Worm (Caenorhabditis elegans): ENCODE results near the gene unc-71.

ce11 chrIII:12931786-12932427 lies 40.4 kb upstream of the unc-71 start, which contains the start of gene rbm-7:
- no peak for TF ChIP-seq F57C9.4 (tag; optimal IDR thresholded peaks at IDR 0.05)
- TF ChIP-seq nfya-1 (tag; optimal IDR thresholded peaks at IDR 0.05; ENCODE audit: borderline replicate concordance, insufficient read depth) = no peak

All from whole organism, young adult.